Fruit fly (Drosophila melanogaster): ENCODE data around the gene CG12379.

CG12379 gene

dm6 chrX:15772663-15773062 lies 38.9 kb upstream of the CG12379 start, which contains the start of gene CG43672:
TSS of gene CG43672 (plus strand) at chrX:15772963.
- TF ChIP-seq Dif (GFP tag; optimal IDR thresholded peaks at IDR 0.05; ENCODE audit: partially characterized antibody) (no peak), ey (GFP tag; optimal IDR thresholded peaks at IDR 0.05) (no peak), brk (GFP tag; optimal IDR thresholded peaks at IDR 0.05) (no peak), sage (GFP tag; optimal IDR thresholded peaks at IDR 0.05) (no peak), usp (GFP tag; optimal IDR thresholded peaks at IDR 0.05) (no peak), Dfd (GFP tag; optimal IDR thresholded peaks at IDR 0.05) (no peak), CG9705 (GFP tag; optimal IDR thresholded peaks at IDR 0.05) (no peak), br (GFP tag; optimal IDR thresholded peaks at IDR 0.05) (no peak), Mio (GFP tag; optimal IDR thresholded peaks at IDR 0.05) (no peak), Rel (GFP tag; optimal IDR thresholded peaks at IDR 0.05) (no peak), Rel (tag; optimal IDR thresholded peaks at IDR 0.05) (no peak), Abd-B (GFP tag; optimal IDR thresholded peaks at IDR 0.05) (no peak), Hr78 (GFP tag; optimal IDR thresholded peaks at IDR 0.05) (no peak), woc (GFP tag; optimal IDR thresholded peaks at IDR 0.05) (no peak), pan (optimal IDR thresholded peaks at IDR 0.05) (no peak), jim (GFP tag; optimal IDR thresholded peaks at IDR 0.05) (no peak), psq (GFP tag; optimal IDR thresholded peaks at IDR 0.05) (no peak), Hnf4 (GFP tag; optimal IDR thresholded peaks at IDR 0.05) (no peak), Vsx2 (GFP tag; optimal IDR thresholded peaks at IDR 0.05; ENCODE audit: partially characterized antibody) (no peak), dl (GFP tag; optimal IDR thresholded peaks at IDR 0.05; ENCODE audit: insufficient read depth in 1 of 2, partially characterized antibody in 2 of 2) (no peak)

dm6 chrX:15769457-15769856 lies 35.7 kb upstream of the CG12379 start, which contains the start of gene CG33172:
TSS of gene CG33172 (plus strand) at chrX:15769664.
- TF ChIP-seq foxo (GFP tag; optimal IDR thresholded peaks at IDR 0.05) = no peak
- TF ChIP-seq h (GFP tag; optimal IDR thresholded peaks at IDR 0.05) = no peak
- TF ChIP-seq psq (GFP tag; optimal IDR thresholded peaks at IDR 0.05) = no peak
- no peak for TF ChIP-seq CG32264 (GFP tag; optimal IDR thresholded peaks at IDR 0.05)
- no peak for TF ChIP-seq Sp1 (GFP tag; optimal IDR thresholded peaks at IDR 0.05)
- no peak for TF ChIP-seq Myc (optimal IDR thresholded peaks at IDR 0.05)
- TF ChIP-seq woc (GFP tag; optimal IDR thresholded peaks at IDR 0.05) = no peak
- TF ChIP-seq OdsH (GFP tag; optimal IDR thresholded peaks at IDR 0.05) = no peak
- TF ChIP-seq sage (GFP tag; optimal IDR thresholded peaks at IDR 0.05) = no peak
- no peak for TF ChIP-seq Jra (GFP tag; optimal IDR thresholded peaks at IDR 0.05)
- TF ChIP-seq Abd-B (GFP tag; optimal IDR thresholded peaks at IDR 0.05) = no peak
- TF ChIP-seq Hr78 (GFP tag; optimal IDR thresholded peaks at IDR 0.05) = no peak
- no peak for TF ChIP-seq dl (GFP tag; optimal IDR thresholded peaks at IDR 0.05; ENCODE audit: insufficient read depth in 1 of 2, partially characterized antibody in 2 of 2)
- no peak for TF ChIP-seq dmrt93B (GFP tag; optimal IDR thresholded peaks at IDR 0.05)
- TF ChIP-seq GATAd (GFP tag; optimal IDR thresholded peaks at IDR 0.05) = no peak
- TF ChIP-seq Hnf4 (GFP tag; optimal IDR thresholded peaks at IDR 0.05) = no peak
- TF ChIP-seq Dfd (GFP tag; optimal IDR thresholded peaks at IDR 0.05) = no peak
- no peak for TF ChIP-seq Rel (GFP tag; optimal IDR thresholded peaks at IDR 0.05)
- TF ChIP-seq Rel (tag; optimal IDR thresholded peaks at IDR 0.05) = no peak
- TF ChIP-seq Dif (GFP tag; optimal IDR thresholded peaks at IDR 0.05; ENCODE audit: partially characterized antibody) = no peak
- TF ChIP-seq HLH106 (tag; optimal IDR thresholded peaks at IDR 0.05) = no peak

- no peak for TF ChIP-seq jim (GFP tag; optimal IDR thresholded peaks at IDR 0.05)
- no peak for TF ChIP-seq fru (GFP tag; optimal IDR thresholded peaks at IDR 0.05)
- TF ChIP-seq Dfd (GFP tag; optimal IDR thresholded peaks at IDR 0.05) = no peak
- TF ChIP-seq lola (GFP tag; optimal IDR thresholded peaks at IDR 0.05) = no peak
- TF ChIP-seq pan (optimal IDR thresholded peaks at IDR 0.05) = no peak
- TF ChIP-seq ey (GFP tag; optimal IDR thresholded peaks at IDR 0.05) = no peak
- TF ChIP-seq Hr78 (GFP tag; optimal IDR thresholded peaks at IDR 0.05) = no peak
- TF ChIP-seq OdsH (GFP tag; optimal IDR thresholded peaks at IDR 0.05) = no peak
- TF ChIP-seq woc (GFP tag; optimal IDR thresholded peaks at IDR 0.05) = no peak
- no peak for TF ChIP-seq GATAd (GFP tag; optimal IDR thresholded peaks at IDR 0.05)
- no peak for TF ChIP-seq dsf (GFP tag; optimal IDR thresholded peaks at IDR 0.05; ENCODE audit: borderline replicate concordance)
- no peak for TF ChIP-seq CrebA (GFP tag; optimal IDR thresholded peaks at IDR 0.05; ENCODE audit: borderline replicate concordance)
- TF ChIP-seq foxo (GFP tag; optimal IDR thresholded peaks at IDR 0.05) = no peak
- TF ChIP-seq br (GFP tag; optimal IDR thresholded peaks at IDR 0.05) = no peak
- no peak for TF ChIP-seq HLH106 (tag; optimal IDR thresholded peaks at IDR 0.05)
- no peak for TF ChIP-seq h (GFP tag; optimal IDR thresholded peaks at IDR 0.05)
- TF ChIP-seq N (GFP tag; optimal IDR thresholded peaks at IDR 0.05) = no peak
- TF ChIP-seq usp (GFP tag; optimal IDR thresholded peaks at IDR 0.05) = no peak
- TF ChIP-seq Sp1 (GFP tag; optimal IDR thresholded peaks at IDR 0.05) = no peak
- TF ChIP-seq CG9705 (GFP tag; optimal IDR thresholded peaks at IDR 0.05) = no peak
These were observed 32.6 kb upstream of the CG12379 start, which contains the start of gene CG8952 for dm6 chrX:15766395-15766866. TSS of gene CG8952 (minus strand) at chrX:15766445.
